Fruit fly (Drosophila melanogaster): ENCODE data around the gene CG9676.

CG9676 gene

DNA sequence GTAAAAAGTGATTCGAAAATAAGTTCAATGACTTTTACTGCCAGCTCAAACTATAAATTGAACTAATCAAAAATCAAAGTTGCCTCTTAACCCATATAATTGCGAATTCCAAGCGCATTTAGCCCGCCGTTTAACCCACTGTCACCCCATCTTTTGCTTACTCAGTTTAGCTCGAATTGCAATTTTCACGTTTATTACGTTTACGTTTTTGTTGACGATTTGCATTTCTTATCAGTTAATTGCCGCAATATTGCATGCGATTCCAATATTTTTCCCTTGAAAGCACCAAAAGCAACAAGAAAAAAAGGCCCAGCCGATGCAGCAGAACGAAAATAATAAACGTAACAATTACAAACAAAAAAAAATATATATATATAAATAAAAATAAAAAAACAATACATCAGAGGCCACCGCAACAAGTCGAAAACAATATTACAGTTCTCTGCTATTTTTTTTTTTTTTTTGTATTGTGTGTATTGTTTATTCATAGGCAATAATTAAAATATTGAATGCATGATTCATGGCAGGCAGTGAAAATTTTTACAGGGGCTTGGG lies 18.3 kb upstream of the CG9676 start:
- TF ChIP-seq noc (tag; optimal IDR thresholded peaks at IDR 0.05): no peak

DNA sequence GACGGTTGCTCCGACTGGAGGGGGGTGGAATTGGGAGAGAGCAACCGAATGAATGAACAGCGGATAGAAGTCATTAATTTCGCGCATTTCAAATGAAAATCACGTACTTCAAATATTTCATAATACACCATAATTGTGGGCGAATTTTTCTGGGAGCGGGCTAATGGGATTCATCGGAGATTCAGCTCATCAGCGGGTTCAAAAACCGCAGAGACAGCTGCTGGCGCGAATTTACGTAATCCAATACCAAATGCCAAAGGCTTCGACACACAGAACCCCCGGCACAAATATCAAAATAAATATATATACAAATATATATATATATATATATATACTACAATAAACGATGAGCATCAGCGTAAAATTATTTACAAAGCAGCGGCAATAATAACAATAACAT lies 16.7 kb upstream of the CG9676 start:
- TF ChIP-seq noc (tag; optimal IDR thresholded peaks at IDR 0.05): no peak

DNA sequence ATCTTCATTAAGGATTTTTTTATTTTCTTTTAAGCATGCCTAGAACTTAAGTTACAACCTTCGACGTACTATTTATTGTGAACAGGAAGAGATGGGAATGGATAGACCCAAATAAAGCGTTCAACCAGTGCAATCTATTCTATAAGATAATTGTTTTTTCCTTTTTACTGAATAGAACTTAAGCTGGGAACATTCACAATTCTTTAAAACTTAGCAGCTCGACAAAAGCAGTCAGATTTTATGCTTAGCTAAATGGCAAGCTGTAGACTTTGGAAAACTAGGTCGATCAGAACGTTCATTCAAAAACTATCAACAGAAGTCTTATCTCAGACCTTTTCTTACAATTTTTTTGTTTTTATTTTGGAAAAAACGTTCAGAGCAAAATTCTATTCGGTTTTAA lies 11.0 kb upstream of the CG9676 start, which contains the start of gene CG13008:
CG13008 (plus strand) TSS at position 301 of the 400 bp plus-strand sequence.
- TF ChIP-seq noc (tag; optimal IDR thresholded peaks at IDR 0.05): no peak

DNA sequence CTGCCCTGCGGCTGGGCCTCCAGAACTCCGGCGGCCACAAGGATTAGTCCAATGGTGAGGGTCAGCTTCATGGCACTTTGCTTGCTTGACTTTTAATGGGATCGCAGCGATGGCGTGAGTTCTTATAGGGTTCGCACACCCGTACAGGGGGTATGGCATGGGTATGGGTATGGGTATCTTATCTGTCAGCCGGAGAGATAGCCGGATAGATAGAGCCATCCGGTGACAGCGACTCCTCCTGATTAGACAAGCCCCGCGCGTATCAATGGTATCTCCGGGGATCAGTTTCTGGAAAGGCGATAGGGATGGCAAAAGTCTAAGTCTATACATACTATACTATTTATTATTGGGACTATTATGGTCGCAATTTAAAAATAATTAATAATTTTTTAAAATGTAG lies 6.8 kb upstream of the CG9676 start, which contains the start of gene CG9672:
CG9672 (minus strand) TSS at position 101 of the 400 bp plus-strand sequence.
- no peak for TF ChIP-seq noc (tag; optimal IDR thresholded peaks at IDR 0.05)

DNA sequence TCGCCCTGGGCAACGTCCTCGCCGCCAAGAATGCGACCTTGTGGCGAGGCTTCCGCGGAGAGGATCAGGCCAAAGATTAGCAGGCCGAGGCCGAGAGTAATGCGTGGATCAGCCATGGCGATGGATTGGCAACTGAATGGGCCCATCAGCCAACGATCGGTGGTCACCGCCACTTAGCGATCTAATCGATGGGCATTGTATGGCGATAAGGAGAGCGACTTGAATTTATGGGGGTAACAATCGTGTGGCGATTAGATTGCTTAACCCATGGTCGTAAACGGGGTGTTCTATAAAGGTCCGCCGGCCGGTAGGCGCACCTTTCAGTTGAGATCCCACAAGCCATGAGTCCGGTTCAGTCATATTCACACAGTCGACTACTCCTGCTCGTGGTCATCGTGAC lies 3.8 kb upstream of the CG9676 start, which contains the start of the genes CG9673 and CG4653:
CG9673 (minus strand) TSS at position 138 of the 400 bp plus-strand sequence.
CG4653 (plus strand) TSS at position 335 of the 400 bp plus-strand sequence.
- peak; percentile 7 for TF ChIP-seq noc (tag; optimal IDR thresholded peaks at IDR 0.05)

DNA sequence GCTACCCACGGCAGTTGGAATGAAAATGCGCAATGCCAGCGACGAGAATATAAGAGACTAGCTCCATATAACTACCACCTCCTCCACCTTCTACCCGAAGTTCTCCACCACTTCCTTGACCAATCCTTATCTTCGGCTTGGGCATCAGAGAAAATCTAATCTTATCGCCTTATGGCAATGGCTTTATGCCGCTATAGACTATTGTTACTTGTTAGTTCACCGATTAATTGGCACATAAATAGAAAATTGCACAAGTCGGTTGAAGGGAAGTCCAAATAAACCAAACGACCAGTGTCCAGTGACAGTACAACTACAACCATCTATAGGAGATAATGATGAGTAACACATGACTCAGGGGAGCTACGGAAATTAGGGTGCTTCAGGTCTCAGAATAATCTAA lies 2.0 kb upstream of the CG9676 start, which contains the start of gene sphe:
sphe (minus strand) TSS at position 32 of the 400 bp plus-strand sequence.
- TF ChIP-seq noc (tag; optimal IDR thresholded peaks at IDR 0.05): peak; percentile 8

DNA sequence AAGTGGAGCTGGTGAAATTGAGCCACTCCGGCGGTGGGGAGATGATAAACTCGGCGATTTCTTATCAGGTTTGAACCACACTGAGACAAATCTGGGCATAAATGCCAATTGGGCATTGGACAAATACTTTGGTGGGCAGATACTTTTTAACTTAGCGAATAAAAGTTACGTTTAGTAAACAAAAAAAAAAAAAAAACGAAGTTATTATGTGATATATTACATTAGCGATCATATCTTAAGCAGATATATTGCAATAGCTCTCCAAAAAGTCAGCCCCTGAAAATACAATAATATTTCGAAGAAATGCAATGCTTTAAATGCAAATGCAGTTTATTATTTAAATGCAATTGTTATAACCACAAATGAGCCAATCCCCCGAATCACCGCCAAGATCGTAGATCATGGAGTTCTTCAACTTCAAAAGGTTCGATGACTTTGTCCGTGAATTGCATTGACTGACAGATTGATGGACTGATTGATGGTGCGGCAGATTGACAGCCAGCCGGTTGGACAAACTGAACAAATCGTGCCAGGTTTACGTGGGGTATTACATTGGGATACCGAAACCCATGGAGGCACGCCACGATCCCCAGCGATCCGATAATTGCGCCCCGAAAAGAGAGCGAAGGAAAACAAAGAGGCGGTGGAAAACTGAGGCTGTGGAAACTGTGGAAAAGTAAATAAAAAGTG lies 1.9 kb downstream of the CG9676 start:
- TF ChIP-seq noc (tag; optimal IDR thresholded peaks at IDR 0.05): no peak

DNA sequence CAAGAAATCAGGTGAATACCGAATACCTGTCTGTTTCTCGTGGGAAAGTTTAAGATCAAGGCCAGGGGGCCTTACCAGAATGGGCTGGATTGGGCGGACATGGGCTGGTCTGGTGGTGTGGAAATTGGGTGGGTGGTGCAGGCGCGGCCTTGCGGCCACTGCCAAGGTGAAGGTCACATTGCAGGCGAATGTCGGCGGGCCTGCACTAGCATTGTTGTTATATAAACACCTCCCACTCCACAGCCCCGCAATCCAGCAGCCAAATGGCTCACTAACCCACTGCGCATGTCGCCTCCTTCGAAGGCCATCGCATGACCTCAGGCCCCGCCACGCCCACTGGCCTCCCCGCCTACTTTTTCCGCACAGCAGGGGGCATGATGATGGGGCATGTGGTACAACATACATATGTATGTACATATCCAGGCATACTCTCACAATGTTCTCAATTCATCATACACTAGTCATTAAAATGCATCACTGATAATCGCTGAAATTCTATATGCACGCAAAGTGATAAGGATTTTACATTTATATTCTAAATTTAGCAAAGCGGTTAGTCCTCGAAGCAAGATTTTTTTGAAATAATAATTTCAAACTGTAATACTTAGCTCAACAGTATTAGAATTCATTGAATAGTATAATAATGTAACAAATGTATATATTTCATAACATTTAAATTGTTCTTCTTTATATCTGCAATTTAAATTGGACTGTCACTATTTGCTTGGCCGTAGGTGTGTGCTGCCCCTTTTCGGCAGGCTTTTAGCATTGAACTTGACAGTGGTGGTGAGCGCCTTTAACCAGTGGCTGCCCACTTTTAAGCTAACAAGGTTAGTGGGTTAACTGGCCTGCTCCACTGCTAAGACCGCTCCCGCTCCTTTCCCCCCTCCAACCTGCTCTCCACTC lies 3.1 kb downstream of the CG9676 start:
- TF ChIP-seq noc (tag; optimal IDR thresholded peaks at IDR 0.05): no peak

DNA sequence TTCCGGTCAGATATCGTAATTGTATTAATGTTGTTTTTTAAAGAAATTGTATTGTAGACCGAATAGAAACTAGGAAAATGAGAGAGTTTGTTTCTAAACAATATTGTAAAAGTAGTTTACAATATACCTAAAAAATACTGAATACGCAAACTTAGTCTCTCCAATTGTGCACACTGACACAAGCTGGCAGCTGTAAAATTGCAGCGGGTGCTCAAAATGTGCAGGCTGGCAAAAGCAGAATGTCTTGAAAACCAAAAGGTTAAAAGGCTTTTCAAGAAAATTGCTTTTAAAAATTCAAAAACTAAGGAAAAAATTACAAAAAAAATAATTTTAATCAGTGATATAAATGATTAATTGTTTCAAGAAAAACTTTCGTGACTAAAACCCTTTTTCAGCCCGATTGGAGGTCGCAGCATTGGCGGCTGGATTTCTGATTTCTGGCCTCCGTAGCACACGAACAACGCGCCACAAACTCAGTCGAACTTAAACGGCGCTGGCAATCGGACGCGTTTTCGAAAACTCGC lies 4.2 kb downstream of the CG9676 start, which contains the start of gene CG4678:
CG4678 (plus strand) TSS at position 474 of the 524 bp plus-strand sequence.
- no peak for TF ChIP-seq noc (tag; optimal IDR thresholded peaks at IDR 0.05)

DNA sequence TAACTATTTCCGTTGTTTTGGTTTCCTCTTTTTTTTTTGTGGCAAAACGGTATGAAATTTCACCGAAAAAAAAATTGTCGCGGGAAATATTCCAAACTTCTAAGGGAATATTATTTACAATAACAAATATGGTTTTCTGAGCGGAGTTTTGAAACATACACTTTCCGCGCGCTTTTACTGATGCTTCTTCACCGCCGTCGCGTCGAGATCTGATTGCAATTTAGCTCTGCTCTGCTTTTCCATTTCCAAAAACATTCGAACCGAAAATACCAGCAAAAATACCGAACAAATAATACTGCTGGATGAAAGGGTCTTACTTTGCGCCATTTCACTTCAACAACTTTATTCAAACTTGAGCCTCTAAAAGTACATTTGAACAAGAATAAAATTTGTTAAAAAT lies 5.0 kb downstream of the CG9676 start, which contains the start of gene Septin4:
Septin4 (minus strand) TSS at position 215 of the 400 bp plus-strand sequence.
- TF ChIP-seq noc (tag; optimal IDR thresholded peaks at IDR 0.05): no peak

DNA sequence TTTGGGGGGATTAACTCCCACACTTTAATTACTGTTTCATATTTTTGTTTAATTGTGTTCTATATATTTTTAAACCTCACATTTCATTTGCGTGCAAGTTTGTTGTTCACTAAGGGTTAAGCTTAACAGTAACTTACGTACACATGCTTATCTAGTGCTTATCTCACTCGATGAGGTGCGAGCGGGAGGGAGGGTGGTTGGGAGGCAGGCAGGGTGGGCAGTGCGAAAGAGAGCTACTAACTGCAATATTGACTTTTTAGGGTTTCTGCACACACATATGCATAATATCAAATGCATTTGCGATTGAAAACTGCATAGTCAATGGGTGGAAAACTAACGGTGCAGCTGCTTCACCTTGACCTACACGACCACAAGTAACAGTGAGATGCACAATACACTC lies 5.5 kb downstream of the CG9676 start:
- no peak for TF ChIP-seq noc (tag; optimal IDR thresholded peaks at IDR 0.05)

DNA sequence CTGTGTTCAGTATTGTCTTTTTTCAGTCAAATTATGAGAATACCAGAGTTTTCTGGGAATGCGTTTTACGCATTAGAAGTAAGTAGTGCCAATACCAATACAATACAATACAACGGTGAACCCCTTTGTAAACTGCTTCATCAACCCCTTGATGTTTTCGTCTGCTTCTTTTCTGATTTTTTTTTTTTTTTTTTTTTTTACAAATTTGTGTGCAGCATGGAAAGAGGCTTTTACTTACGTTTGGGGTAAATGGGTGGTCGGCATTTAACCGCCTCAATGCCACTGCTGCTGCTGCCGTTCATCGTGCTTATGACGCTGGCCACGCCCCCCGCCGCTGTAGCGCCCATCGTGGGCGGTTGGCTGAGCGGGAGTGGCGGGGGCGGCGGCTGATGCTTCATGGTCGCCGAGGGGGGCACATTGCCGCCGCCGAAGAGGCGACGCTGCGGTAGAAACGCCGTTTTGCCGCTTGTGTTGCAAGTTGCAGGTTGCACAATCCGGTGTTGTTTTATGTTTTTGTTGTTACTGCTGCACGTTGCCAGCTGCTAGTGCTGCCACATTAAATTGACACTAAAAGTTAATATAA lies 6.1 kb downstream of the CG9676 start:
- no peak for TF ChIP-seq noc (tag; optimal IDR thresholded peaks at IDR 0.05)

DNA sequence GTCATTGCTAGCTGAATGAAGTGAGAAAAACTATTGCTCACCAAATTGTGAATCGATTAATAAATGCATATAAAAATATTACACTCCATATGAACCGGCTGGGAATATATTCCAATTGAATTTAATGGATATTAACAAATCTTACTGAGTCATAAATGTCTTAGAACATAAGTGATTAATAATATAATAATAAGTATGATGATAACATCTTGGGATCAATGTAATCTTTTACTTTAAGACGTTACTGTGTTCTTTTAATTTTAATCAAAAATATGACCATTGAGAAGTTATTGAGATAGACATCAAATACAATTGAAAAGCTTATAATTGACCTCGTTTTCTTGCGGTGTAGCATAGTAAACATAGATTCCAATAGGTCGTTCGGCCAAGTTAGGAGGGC lies 7.6 kb downstream of the CG9676 start:
- peak; percentile 70 for TF ChIP-seq noc (tag; optimal IDR thresholded peaks at IDR 0.05)

DNA sequence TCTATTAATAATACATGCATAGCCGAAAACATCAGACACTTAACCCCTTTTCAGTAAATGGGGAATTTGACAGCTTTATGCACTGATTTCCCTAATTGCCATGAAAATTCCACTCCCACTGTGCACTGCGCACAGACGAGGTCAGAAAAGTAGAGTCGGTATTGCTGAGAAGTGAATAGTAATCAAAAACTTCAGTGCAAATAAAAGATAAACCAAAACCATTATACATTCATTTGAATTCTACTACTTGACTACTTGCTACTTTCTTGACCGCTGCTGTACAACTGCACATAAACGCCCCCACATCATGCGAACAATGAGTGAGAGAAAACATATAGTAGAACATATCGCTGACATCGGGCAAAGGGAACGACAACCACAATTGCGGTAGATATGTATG lies 8.5 kb downstream of the CG9676 start:
- no peak for TF ChIP-seq noc (tag; optimal IDR thresholded peaks at IDR 0.05)

DNA sequence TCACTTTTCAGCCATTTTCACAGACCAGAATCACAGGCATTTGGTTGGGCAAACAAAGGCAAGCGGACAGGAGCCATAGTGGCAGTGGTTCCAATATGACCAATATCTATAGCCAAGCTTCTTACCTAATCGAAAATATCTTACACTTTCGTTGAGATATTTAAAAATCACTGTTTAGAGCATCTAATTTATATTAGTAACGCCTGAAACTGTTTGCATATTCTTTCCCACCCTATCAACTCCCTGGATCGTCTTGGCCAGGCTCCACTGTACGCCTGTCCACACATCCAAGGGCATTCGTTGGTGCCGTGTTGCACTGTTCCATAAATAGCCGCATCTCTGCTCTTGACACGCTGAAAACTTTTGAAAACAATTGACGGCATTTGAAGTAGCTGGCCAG lies 9.5 kb downstream of the CG9676 start:
- TF ChIP-seq noc (tag; optimal IDR thresholded peaks at IDR 0.05): no peak

Measured in whole organism, larva.